Fruit fly (Drosophila melanogaster): ENCODE measurements around the gene CG31751.

Gene CG31751

dm6 chr2L:18708239-18708891 is 31.3 kb downstream of the CG31751 start, which contains the start of the genes Faf2 and Grip71 (continued):
- peak; percentile 91 for TF ChIP-seq az2 (GFP tag; optimal IDR thresholded peaks at IDR 0.05)
- TF ChIP-seq jumu (GFP tag; optimal IDR thresholded peaks at IDR 0.05): peak; percentile 80
- TF ChIP-seq lmd (GFP tag; IDR thresholded peaks at IDR 0.05): peak; percentile 95
- peak; percentile 66 for TF ChIP-seq CG4328 (GFP tag; optimal IDR thresholded peaks at IDR 0.05)
- peak; percentile 90 for TF ChIP-seq CG11504 (tag; optimal IDR thresholded peaks at IDR 0.05)
- peak; percentile 95 for TF ChIP-seq CG16815 (GFP tag; optimal IDR thresholded peaks at IDR 0.05)
- no peak for TF ChIP-seq kni (GFP tag; optimal IDR thresholded peaks at IDR 0.05)
- TF ChIP-seq yki (optimal IDR thresholded peaks at IDR 0.05): no peak
- no peak for TF ChIP-seq prd (optimal IDR thresholded peaks at IDR 0.05)
- peak; percentile 98 for TF ChIP-seq prd (GFP tag; IDR thresholded peaks at IDR 0.05)
- peak; percentile 96 for TF ChIP-seq CG2712 (tag; optimal IDR thresholded peaks at IDR 0.05)
- TF ChIP-seq pzg (GFP tag; optimal IDR thresholded peaks at IDR 0.05): peak; percentile 83
- TF ChIP-seq ken (GFP tag; IDR thresholded peaks at IDR 0.05): peak; percentile 96
- TF ChIP-seq croc (GFP tag; conservative IDR thresholded peaks at IDR 0.05): peak; percentile 91
- no peak for TF ChIP-seq gcm2 (GFP tag; optimal IDR thresholded peaks at IDR 0.05)
- TF ChIP-seq Gsc (GFP tag; IDR thresholded peaks at IDR 0.05): peak; percentile 88
- peak; percentile 84 for TF ChIP-seq Poxn (GFP tag; IDR thresholded peaks at IDR 0.05)
- TF ChIP-seq zen (tag; optimal IDR thresholded peaks at IDR 0.05): peak; percentile 94
- TF ChIP-seq CG13296 (GFP tag; optimal IDR thresholded peaks at IDR 0.05): peak; percentile 57
- TF ChIP-seq en (GFP tag; optimal IDR thresholded peaks at IDR 0.05): peak; percentile 44
- no peak for TF ChIP-seq CG42726 (GFP tag; IDR thresholded peaks at IDR 0.05; ENCODE audit: partially characterized antibody)
- peak; percentile 95 for TF ChIP-seq CG12659 (GFP tag; optimal IDR thresholded peaks at IDR 0.05)
- peak; percentile 54 for TF ChIP-seq Elba2 (GFP tag; optimal IDR thresholded peaks at IDR 0.05)
- TF ChIP-seq CG6765 (GFP tag; optimal IDR thresholded peaks at IDR 0.05): peak; percentile 38
- peak; percentile 96 for TF ChIP-seq CoRest (tag; optimal IDR thresholded peaks at IDR 0.05)
- no peak for TF ChIP-seq Doc3 (GFP tag; IDR thresholded peaks at IDR 0.05; ENCODE audit: partially characterized antibody)
- no peak for TF ChIP-seq br (optimal IDR thresholded peaks at IDR 0.05)
- TF ChIP-seq tll (GFP tag; optimal IDR thresholded peaks at IDR 0.05): peak in 1 of 2 experiments; percentile 22
- TF ChIP-seq CG10209 (GFP tag; optimal IDR thresholded peaks at IDR 0.05): peak; percentile 90
- peak; percentile 79 for TF ChIP-seq Taf1 (GFP tag; IDR thresholded peaks at IDR 0.05)
- peak; percentile 71 for TF ChIP-seq CG3838 (GFP tag; optimal IDR thresholded peaks at IDR 0.05)
- TF ChIP-seq CG6689 (GFP tag; IDR thresholded peaks at IDR 0.05): peak; percentile 95
- TF ChIP-seq Hey (tag; optimal IDR thresholded peaks at IDR 0.05): peak; percentile 23
- peak; percentile 94 for TF ChIP-seq Xrp1 (GFP tag; IDR thresholded peaks at IDR 0.05)
- no peak for TF ChIP-seq CG6791 (GFP tag; IDR thresholded peaks at IDR 0.05; ENCODE audit: partially characterized antibody)
- TF ChIP-seq nerfin-1 (tag; optimal IDR thresholded peaks at IDR 0.05): peak; percentile 82
- peak; percentile 87 for TF ChIP-seq CG18262 (tag; optimal IDR thresholded peaks at IDR 0.05)
- peak; percentile 51 for TF ChIP-seq Mes4 (GFP tag; optimal IDR thresholded peaks at IDR 0.05)
- peak; percentile 92 for TF ChIP-seq CG10959 (GFP tag; IDR thresholded peaks at IDR 0.05)
- no peak for TF ChIP-seq CG12236 (GFP tag; optimal IDR thresholded peaks at IDR 0.05)
- peak; percentile 84 for TF ChIP-seq CG10543 (GFP tag; optimal IDR thresholded peaks at IDR 0.05)
- peak in 2 of 3 experiments; percentile 86 to 98 for TF ChIP-seq lola (GFP tag; optimal IDR thresholded peaks at IDR 0.05)
- peak; percentile 23 for TF ChIP-seq CTCF (GFP tag; optimal IDR thresholded peaks at IDR 0.05)
- TF ChIP-seq dmrt11E (tag; optimal IDR thresholded peaks at IDR 0.05): peak; percentile 92
- peak; percentile 75 for TF ChIP-seq CG11723 (GFP tag; optimal IDR thresholded peaks at IDR 0.05)
- peak; percentile 86 for TF ChIP-seq CG1647 (GFP tag; optimal IDR thresholded peaks at IDR 0.05)
- no peak for TF ChIP-seq Trl (optimal IDR thresholded peaks at IDR 0.05)
- peak; percentile 80 for TF ChIP-seq Trl (GFP tag; optimal IDR thresholded peaks at IDR 0.05)
- TF ChIP-seq CG2678 (tag; optimal IDR thresholded peaks at IDR 0.05): peak; percentile 89
- TF ChIP-seq fd3F (GFP tag; optimal IDR thresholded peaks at IDR 0.05): peak; percentile 92
- TF ChIP-seq CG30020 (tag; optimal IDR thresholded peaks at IDR 0.05): peak; percentile 94

Measured in whole organism, embryonic.